Fruit fly (Drosophila melanogaster): ENCODE measurements around the gene pll.

pll gene

dm6 chr3R:27289638-27290037, 36.7 kb upstream of the pll start (continued):
- TF ChIP-seq CG2712 (tag; optimal IDR thresholded peaks at IDR 0.05), result peak; percentile 62
- no peak for TF ChIP-seq sr (GFP tag; IDR thresholded peaks at IDR 0.05)
- peak; percentile 93 for TF ChIP-seq Med (GFP tag)
- TF ChIP-seq CG9437 (GFP tag; optimal IDR thresholded peaks at IDR 0.05), result no peak
- peak; percentile 69 for TF ChIP-seq CG2678 (tag; optimal IDR thresholded peaks at IDR 0.05)
- peak; percentile 35 for TF ChIP-seq dmrt99B (tag; optimal IDR thresholded peaks at IDR 0.05)
- no peak for TF ChIP-seq CG31224 (GFP tag; IDR thresholded peaks at IDR 0.05)
- no peak for TF ChIP-seq CG6854 (GFP tag; optimal IDR thresholded peaks at IDR 0.05)
- no peak for TF ChIP-seq ash1 (GFP tag; optimal IDR thresholded peaks at IDR 0.05)
- TF ChIP-seq luna (GFP tag; optimal IDR thresholded peaks at IDR 0.05), result no peak
- TF ChIP-seq CG10366 (GFP tag; IDR thresholded peaks at IDR 0.05), result no peak
- TF ChIP-seq CG10959 (GFP tag; IDR thresholded peaks at IDR 0.05), result no peak
- 0 out of 2 replicates have a peak, but pooled peaks have one; percentile 35 for TF ChIP-seq CG14014 (GFP tag; IDR thresholded peaks at IDR 0.05)
- peak; percentile 57; the same call in 1 of the 3 replicates for TF ChIP-seq Dbx (GFP tag; IDR thresholded peaks at IDR 0.05)
- peak in 1 of 2 experiments; percentile 64 for TF ChIP-seq bsh (GFP tag; optimal IDR thresholded peaks at IDR 0.05)
- no peak for TF ChIP-seq jumu (GFP tag; optimal IDR thresholded peaks at IDR 0.05)
- TF ChIP-seq Ada2b (GFP tag; IDR thresholded peaks at IDR 0.05), result 0 out of 2 replicates have a peak, but pooled peaks have one; percentile 12
- TF ChIP-seq br (optimal IDR thresholded peaks at IDR 0.05), result no peak
- no peak for TF ChIP-seq CG34376 (GFP tag; optimal IDR thresholded peaks at IDR 0.05)
- TF ChIP-seq CG1603 (tag; optimal IDR thresholded peaks at IDR 0.05), result peak; percentile 55
- no peak for TF ChIP-seq CG32767 (GFP tag; IDR thresholded peaks at IDR 0.05)
- peak; percentile 17 for TF ChIP-seq CG10267 (tag; optimal IDR thresholded peaks at IDR 0.05)
- TF ChIP-seq Lhr (GFP tag; optimal IDR thresholded peaks at IDR 0.05), result no peak
- peak; percentile 29 for TF ChIP-seq Hmr (GFP tag; optimal IDR thresholded peaks at IDR 0.05)
- TF ChIP-seq scrt (GFP tag; optimal IDR thresholded peaks at IDR 0.05), result peak; percentile 50
- no peak for TF ChIP-seq CG7745 (tag; optimal IDR thresholded peaks at IDR 0.05)
- no peak for TF ChIP-seq shn (GFP tag; optimal IDR thresholded peaks at IDR 0.05)
- TF ChIP-seq CG11723 (GFP tag; optimal IDR thresholded peaks at IDR 0.05), result peak; percentile 11
- no peak for TF ChIP-seq BEAF-32 (GFP tag; optimal IDR thresholded peaks at IDR 0.05)
- peak; percentile 15 for TF ChIP-seq CG15514 (GFP tag; optimal IDR thresholded peaks at IDR 0.05)
- peak; percentile 10 for TF ChIP-seq CG13296 (GFP tag; optimal IDR thresholded peaks at IDR 0.05)
- no peak for TF ChIP-seq Dll (GFP tag; IDR thresholded peaks at IDR 0.05; ENCODE audit: partially characterized antibody)
- no peak for TF ChIP-seq so (GFP tag; IDR thresholded peaks at IDR 0.05)
- TF ChIP-seq CG30431 (GFP tag; optimal IDR thresholded peaks at IDR 0.05), result peak; percentile 19
- peak; percentile 91 for TF ChIP-seq sens (GFP tag)
- TF ChIP-seq dysf (GFP tag; IDR thresholded peaks at IDR 0.05), result peak; percentile 58
- TF ChIP-seq Ravus (GFP tag; IDR thresholded peaks at IDR 0.05), result no peak
- TF ChIP-seq CG8765 (GFP tag; IDR thresholded peaks at IDR 0.05), result peak; percentile 30; the same call in 1 of the 2 replicates
- peak; percentile 49 for TF ChIP-seq bcd (GFP tag; optimal IDR thresholded peaks at IDR 0.05)
- no peak for TF ChIP-seq Spps (tag; optimal IDR thresholded peaks at IDR 0.05)
- peak; percentile 61 for TF ChIP-seq zfh2 (GFP tag; optimal IDR thresholded peaks at IDR 0.05)
- peak; percentile 23 for TF ChIP-seq Sox102F (GFP tag; optimal IDR thresholded peaks at IDR 0.05)
- 0 out of 3 replicates have a peak, but pooled peaks have one; percentile 51 for TF ChIP-seq Mrtf (GFP tag; IDR thresholded peaks at IDR 0.05)
- TF ChIP-seq CG13624 (GFP tag; optimal IDR thresholded peaks at IDR 0.05), result peak; percentile 39
- TF ChIP-seq TFAM (GFP tag; optimal IDR thresholded peaks at IDR 0.05), result no peak
- peak; percentile 73 for TF ChIP-seq CG2120 (GFP tag; optimal IDR thresholded peaks at IDR 0.05)
- peak; percentile 72 for TF ChIP-seq vvl (GFP tag; IDR thresholded peaks at IDR 0.05)
- no peak; the same call in 1 of the 2 replicates for TF ChIP-seq CG14441 (GFP tag; IDR thresholded peaks at IDR 0.05)
- TF ChIP-seq Elba2 (GFP tag; optimal IDR thresholded peaks at IDR 0.05), result no peak
- TF ChIP-seq CG8359 (GFP tag; optimal IDR thresholded peaks at IDR 0.05; ENCODE audit: borderline replicate concordance), result no peak
- no peak for TF ChIP-seq hkb (optimal IDR thresholded peaks at IDR 0.05)
- TF ChIP-seq hkb (GFP tag; IDR thresholded peaks at IDR 0.05), result no peak

Measured in whole organism, embryonic.